Fruit fly (Drosophila melanogaster) whole organism, embryonic: Measurements from ENCODE around the gene CG15414.

Source experiments
- Atf-2 ChIP-seq: fragments of 200-800 bp; sonication (Bioruptor generic); optimal IDR thresholded peaks from 2 replicates; lab custom pipeline; 2016; ENCODE audit warnings: missing biosample characterization, missing genetic modification characterization
- CG10462 ChIP-seq: fragments of 200-800 bp; sonication (Bioruptor generic); optimal IDR thresholded peaks from 2 replicates; lab custom pipeline; 2016; ENCODE audit warnings: missing biosample characterization, missing genetic modification characterization
- CG10959 ChIP-seq: fragments of 200-800 bp; sonication (Bioruptor generic); IDR thresholded peaks from 2 replicates; pipeline ENCODE4 v1.3.6; 2022; ENCODE audit warnings: missing biosample characterization, missing genetic modification characterization
- CG11398 ChIP-seq: fragments of 200-800 bp; sonication (Bioruptor generic); optimal IDR thresholded peaks from 2 replicates; lab custom pipeline; 2016; ENCODE audit warnings: missing biosample characterization, missing genetic modification characterization
- CG11695 ChIP-seq: fragments of 200-800 bp; sonication (Bioruptor generic); IDR thresholded peaks from 3 replicates; pipeline ENCODE4 v1.3.6; 2022; ENCODE audit warnings: missing biosample characterization, missing genetic modification characterization
- CG12219 ChIP-seq: fragments of 200-800 bp; sonication (Bioruptor generic); optimal IDR thresholded peaks from 3 replicates; lab custom pipeline; 2018; ENCODE audit warnings: missing biosample characterization, mild to moderate bottlenecking, missing genetic modification characterization
- CG12659 ChIP-seq: fragments of 200-800 bp; sonication (Bioruptor generic); optimal IDR thresholded peaks from 3 replicates; lab custom pipeline; 2017; ENCODE audit warnings: mild to moderate bottlenecking, missing biosample characterization, missing genetic modification reagents, missing genetic modification characterization
- CG13123 ChIP-seq: fragments of 200-800 bp; sonication (Bioruptor generic); optimal IDR thresholded peaks from 2 replicates; lab custom pipeline; 2016; ENCODE audit warnings: missing biosample characterization, missing genetic modification characterization
- CG13894 ChIP-seq: fragments of 200-800 bp; sonication (Bioruptor generic); optimal IDR thresholded peaks from 3 replicates; lab custom pipeline; 2018; ENCODE audit warnings: missing biosample characterization, mild to moderate bottlenecking, missing genetic modification characterization, moderate library complexity
- CG14667 ChIP-seq: fragments of 200-800 bp; sonication (Bioruptor generic); IDR thresholded peaks from 2 replicates; pipeline ENCODE4 v1.3.6; 2022; ENCODE audit warnings: missing biosample characterization, missing genetic modification characterization
- CG14965 ChIP-seq: fragments of 200-800 bp; sonication (Bioruptor generic); optimal IDR thresholded peaks from 2 replicates; lab custom pipeline; 2016; ENCODE audit warnings: missing biosample characterization, missing genetic modification characterization, borderline replicate concordance
- CG15601 ChIP-seq: fragments of 200-800 bp; sonication (Bioruptor generic); optimal IDR thresholded peaks from 3 replicates; lab custom pipeline; 2019; ENCODE audit warnings: missing biosample characterization, mild to moderate bottlenecking, missing genetic modification characterization, moderate library complexity
- CG1603 ChIP-seq: fragments of 200-800 bp; sonication (Bioruptor generic); optimal IDR thresholded peaks from 2 replicates; lab custom pipeline; 2019; ENCODE audit warnings: missing biosample characterization, mild to moderate bottlenecking, missing genetic modification characterization, moderate library complexity
- CG17802 ChIP-seq: fragments of 200-800 bp; sonication (Bioruptor generic); optimal IDR thresholded peaks from 2 replicates; lab custom pipeline; 2018; ENCODE audit warnings: missing biosample characterization, mild to moderate bottlenecking, missing genetic modification characterization, moderate library complexity
- CG4328 ChIP-seq: fragments of 200-800 bp; sonication (Bioruptor generic); optimal IDR thresholded peaks from 3 replicates; lab custom pipeline; 2017; ENCODE audit warnings: missing biosample characterization, missing genetic modification reagents, missing genetic modification characterization
- CG43689 ChIP-seq: fragments of 200-800 bp; sonication (Bioruptor generic); IDR thresholded peaks from 2 replicates; pipeline ENCODE4 v1.3.6; 2022; ENCODE audit warnings: missing biosample characterization, missing genetic modification characterization
- CG4707 ChIP-seq: fragments of 200-800 bp; sonication (Bioruptor generic); optimal IDR thresholded peaks from 2 replicates; lab custom pipeline; 2018; ENCODE audit warnings: missing biosample characterization, mild to moderate bottlenecking, missing genetic modification characterization, moderate library complexity
- CG4854 ChIP-seq: fragments of 200-800 bp; sonication (Bioruptor generic); optimal IDR thresholded peaks from 2 replicates; lab custom pipeline; 2016; ENCODE audit warnings: missing biosample characterization, missing genetic modification characterization, inconsistent platforms
- CG6175 ChIP-seq: fragments of 200-800 bp; sonication (Bioruptor generic); IDR thresholded peaks from 3 replicates; pipeline ENCODE4 v1.3.6; 2022; ENCODE audit warnings: missing biosample characterization, missing genetic modification characterization
- Dad ChIP-seq: fragments of 200-800 bp; sonication (Bioruptor generic); optimal IDR thresholded peaks from 3 replicates; lab custom pipeline; 2016; ENCODE audit warnings: missing biosample characterization, missing genetic modification characterization
- Eip74EF ChIP-seq, 2 experiments: fragments of 200-800 bp in 1 of 2; fragments of >200 bp in 1 of 2; sonication (Bioruptor generic) in 1 of 2; optimal IDR thresholded peaks; 2 replicates each; lab custom pipeline; 2017 to 2019; ENCODE audit warnings: missing biosample characterization in 2 of 2, missing genetic modification characterization in 2 of 2, mild to moderate bottlenecking in 1 of 2, moderate library complexity in 1 of 2
- Elba2 ChIP-seq: fragments of 200-800 bp; sonication (Bioruptor generic); optimal IDR thresholded peaks from 3 replicates; lab custom pipeline; 2016; ENCODE audit warnings: missing biosample characterization, missing genetic modification characterization
- Ets97D ChIP-seq: fragments of 200-800 bp; sonication (Bioruptor generic); optimal IDR thresholded peaks from 3 replicates; lab custom pipeline; 2016; ENCODE audit warnings: missing biosample characterization, missing genetic modification characterization
- HmgZ ChIP-seq: fragments of 200-800 bp; sonication (Bioruptor generic); optimal IDR thresholded peaks from 2 replicates; lab custom pipeline; 2018; ENCODE audit warnings: missing biosample characterization, mild to moderate bottlenecking, missing genetic modification characterization
- Poxn ChIP-seq: fragments of 200-800 bp; sonication (Bioruptor generic); IDR thresholded peaks from 2 replicates; pipeline ENCODE4 v1.3.6; 2022; ENCODE audit warnings: missing biosample characterization, missing genetic modification characterization
- TFAM ChIP-seq: fragments of 200-800 bp; sonication (Bioruptor generic); optimal IDR thresholded peaks from 2 replicates; lab custom pipeline; 2017; ENCODE audit warnings: missing biosample characterization, missing genetic modification characterization, inconsistent platforms
- Tbp ChIP-seq: fragments of >200 bp; optimal IDR thresholded peaks from 2 replicates; lab custom pipeline; 2018; ENCODE audit warnings: missing biosample characterization, missing genetic modification characterization
- Xbp1 ChIP-seq: fragments of 200-800 bp; sonication (Bioruptor generic); optimal IDR thresholded peaks from 3 replicates; lab custom pipeline; 2016; ENCODE audit warnings: missing biosample characterization, mild to moderate bottlenecking, missing genetic modification characterization
- Xrp1 ChIP-seq: fragments of 200-800 bp; sonication (Bioruptor generic); IDR thresholded peaks from 2 replicates; pipeline ENCODE4 v1.3.6; 2022; ENCODE audit warnings: missing biosample characterization, missing genetic modification characterization
- ac ChIP-seq: fragments of 200-800 bp; sonication (Bioruptor generic); optimal IDR thresholded peaks from 3 replicates; lab custom pipeline; 2017; ENCODE audit warnings: missing biosample characterization, mild to moderate bottlenecking, missing genetic modification characterization
- ase ChIP-seq: fragments of 200-800 bp; sonication (Bioruptor generic); IDR thresholded peaks from 3 replicates; pipeline ENCODE4 v1.3.6; 2022; ENCODE audit warnings: missing biosample characterization, missing genetic modification characterization
- caup ChIP-seq: fragments of 200-800 bp; sonication (Bioruptor generic); optimal IDR thresholded peaks from 3 replicates; lab custom pipeline; 2017; ENCODE audit warnings: missing biosample characterization, mild to moderate bottlenecking, missing genetic modification characterization, moderate library complexity; ENCODE audit not compliant: severe bottlenecking
- ci ChIP-seq: fragments of 200-800 bp; sonication (Bioruptor generic); IDR thresholded peaks from 3 replicates; pipeline ENCODE4 v1.3.6; 2022; ENCODE audit warnings: missing biosample characterization, missing genetic modification characterization
- croc ChIP-seq: fragments of 200-800 bp; sonication (Bioruptor generic); conservative IDR thresholded peaks from 3 replicates; pipeline ENCODE4 v1.3.6; 2022; ENCODE audit warnings: missing biosample characterization, missing genetic modification characterization
- ewg ChIP-seq: fragments of 200-800 bp; sonication (Bioruptor generic); optimal IDR thresholded peaks from 3 replicates; lab custom pipeline; 2017; ENCODE audit warnings: mild to moderate bottlenecking, missing biosample characterization, missing genetic modification reagents, missing genetic modification characterization
- fru ChIP-seq: fragments of >200 bp; optimal IDR thresholded peaks from 2 replicates; lab custom pipeline; 2017
- hkb ChIP-seq, 2 experiments: fragments of 200-800 bp in 1 of 2; fragments of >200 bp in 1 of 2; sonication (Bioruptor generic) in 1 of 2; IDR thresholded peaks in 1 of 2; optimal IDR thresholded peaks in 1 of 2; 2 replicates each; pipeline versions ENCODE4 v1.3.6 to Lab custom; 2017 to 2022; ENCODE audit warnings: missing biosample characterization in 1 of 2, missing genetic modification characterization in 1 of 2
- ind ChIP-seq: fragments of 200-800 bp; sonication (Bioruptor generic); optimal IDR thresholded peaks from 3 replicates; lab custom pipeline; 2016; ENCODE audit warnings: missing biosample characterization, missing genetic modification characterization
- jing ChIP-seq: fragments of 200-800 bp; sonication (Bioruptor generic); optimal IDR thresholded peaks from 2 replicates; lab custom pipeline; 2018; ENCODE audit warnings: missing biosample characterization, mild to moderate bottlenecking, missing genetic modification characterization
- odd ChIP-seq: fragments of 200-800 bp; sonication (Bioruptor generic); optimal IDR thresholded peaks from 2 replicates; lab custom pipeline; 2017; ENCODE audit warnings: missing biosample characterization, mild to moderate bottlenecking, missing genetic modification characterization
- pnt ChIP-seq: fragments of 200-800 bp; sonication (Bioruptor generic); optimal IDR thresholded peaks from 3 replicates; lab custom pipeline; 2016; ENCODE audit warnings: missing biosample characterization, missing genetic modification characterization
- psq ChIP-seq: fragments of 200-800 bp; sonication (Bioruptor generic); optimal IDR thresholded peaks from 2 replicates; lab custom pipeline; 2017; ENCODE audit warnings: missing biosample characterization, missing genetic modification characterization
- pzg ChIP-seq: fragments of 200-800 bp; sonication (Bioruptor generic); optimal IDR thresholded peaks from 3 replicates; lab custom pipeline; 2018; ENCODE audit warnings: missing biosample characterization, mild to moderate bottlenecking, missing genetic modification characterization, moderate library complexity
- row ChIP-seq: fragments of 200-800 bp; sonication (Bioruptor generic); IDR thresholded peaks from 3 replicates; pipeline ENCODE4 v1.3.6; 2022; ENCODE audit warnings: missing biosample characterization, missing genetic modification characterization
- sd ChIP-seq: fragments of 200-800 bp; sonication (Bioruptor generic); optimal IDR thresholded peaks from 3 replicates; lab custom pipeline; 2018; ENCODE audit warnings: missing biosample characterization, mild to moderate bottlenecking, missing genetic modification characterization, moderate library complexity
- tx ChIP-seq: fragments of 200-800 bp; sonication (Bioruptor generic); optimal IDR thresholded peaks from 2 replicates; lab custom pipeline; 2016; ENCODE audit warnings: missing biosample characterization, missing genetic modification characterization
- unpg ChIP-seq: fragments of 200-800 bp; sonication (Bioruptor generic); optimal IDR thresholded peaks from 3 replicates; lab custom pipeline; 2018; ENCODE audit warnings: missing biosample characterization, mild to moderate bottlenecking, missing genetic modification characterization, moderate library complexity
- vvl ChIP-seq: fragments of 200-800 bp; sonication (Bioruptor generic); IDR thresholded peaks from 2 replicates; pipeline ENCODE4 v1.3.6; 2022; ENCODE audit warnings: missing biosample characterization, missing genetic modification characterization
- wek ChIP-seq: fragments of 200-800 bp; sonication (Bioruptor generic); optimal IDR thresholded peaks from 3 replicates; lab custom pipeline; 2018; ENCODE audit warnings: missing biosample characterization, mild to moderate bottlenecking, missing genetic modification characterization, moderate library complexity
- wor ChIP-seq: fragments of 200-800 bp; sonication (Bioruptor generic); IDR thresholded peaks from 2 replicates; pipeline ENCODE4 v1.3.6; 2022; ENCODE audit warnings: missing biosample characterization, missing genetic modification characterization
- zfh2 ChIP-seq: fragments of 200-800 bp; sonication (Bioruptor generic); optimal IDR thresholded peaks from 2 replicates; lab custom pipeline; 2016; ENCODE audit warnings: missing biosample characterization, missing genetic modification characterization

The CG15414 gene

dm6 chr2L:3475948-3476347, 14.9 kb downstream of the CG15414 start (continued):
- TF ChIP-seq ewg (GFP tag; lab: Kevin White, UChicago) (no peak), CG1603 (tag; lab: Kevin White, UChicago) (peak; percentile 51), Poxn (GFP tag; lab: Robert Waterston, UW) (no peak), tx (GFP tag; lab: Kevin White, UChicago) (no peak), wek (no peak), CG14667 (GFP tag; lab: Robert Waterston, UW) (peak; percentile 38), ase (0 out of 3 replicates have a peak, but pooled peaks have one; percentile 32), Xrp1 (GFP tag; lab: Robert Waterston, UW) (peak; percentile 39; the same call in 1 of the 2 replicates), CG13123 (GFP tag; lab: Kevin White, UChicago) (no peak), CG13894 (no peak), Elba2 (GFP tag; lab: Kevin White, UChicago) (no peak), CG43689 (GFP tag; lab: Robert Waterston, UW) (no peak), Ets97D (GFP tag; lab: Kevin White, UChicago) (no peak), zfh2 (GFP tag; lab: Kevin White, UChicago) (peak; percentile 56), fru (lab: Kevin White, UChicago) (no peak), CG12659 (GFP tag; lab: Kevin White, UChicago) (peak; percentile 70), CG17802 (tag; lab: Kevin White, UChicago) (no peak), vvl (GFP tag; lab: Robert Waterston, UW) (peak; percentile 44), ci (GFP tag; lab: Robert Waterston, UW) (peak; percentile 40), croc (GFP tag; lab: Robert Waterston, UW) (no peak; the same call in 2 of the 3 replicates), CG10462 (GFP tag; lab: Kevin White, UChicago) (no peak), Tbp (GFP tag; lab: Kevin White, UChicago) (no peak), Atf-2 (GFP tag; lab: Kevin White, UChicago) (no peak), Eip74EF (GFP tag; optimal IDR thresholded peaks at IDR 0.05; lab: Kevin White, UChicago) (peak in 1 of 2 experiments; percentile 54), Dad (GFP tag; lab: Kevin White, UChicago) (no peak), CG12219 (GFP tag; lab: Kevin White, UChicago) (peak; percentile 24), CG14965 (no peak), CG10959 (no peak), CG4854 (GFP tag; lab: Kevin White, UChicago) (peak; percentile 21), CG4328 (GFP tag; lab: Kevin White, UChicago) (no peak), Xbp1 (peak; percentile 57), CG4707 (GFP tag; lab: Kevin White, UChicago) (no peak), hkb (optimal IDR thresholded peaks at IDR 0.05; lab: Kevin White, UChicago) (no peak), hkb (GFP tag; IDR thresholded peaks at IDR 0.05; lab: Robert Waterston, UW) (no peak), CG6175 (GFP tag; lab: Robert Waterston, UW) (no peak), jing (GFP tag; lab: Kevin White, UChicago) (no peak), CG15601 (no peak), pnt (GFP tag; lab: Kevin White, UChicago) (no peak), pzg (no peak), odd (GFP tag; lab: Kevin White, UChicago) (peak; percentile 30), caup (GFP tag; lab: Kevin White, UChicago) (peak; percentile 46), CG11695 (GFP tag; lab: Robert Waterston, UW) (peak; percentile 72; the same call in 2 of the 3 replicates), row (GFP tag; lab: Robert Waterston, UW) (peak; percentile 82), wor (GFP tag; lab: Robert Waterston, UW) (peak; percentile 35; the same call in 1 of the 2 replicates), CG11398 (no peak), unpg (peak; percentile 57), ind (peak; percentile 58), sd (tag; lab: Kevin White, UChicago) (peak; percentile 18), TFAM (GFP tag; lab: Kevin White, UChicago) (no peak), HmgZ (peak; percentile 67), ac (GFP tag; lab: Kevin White, UChicago) (no peak), psq (GFP tag; lab: Kevin White, UChicago) (no peak)
